Worm (Caenorhabditis elegans) whole organism, mixed stage, embryonic: ENCODE results near the gene K07C11.8.

Experiments
- ceh-39 ChIP-seq: fragments of 150-350 bp; optimal IDR thresholded peaks from 2 replicates; lab custom pipeline; 2014; ENCODE audit warnings: missing biosample characterization, missing genetic modification characterization
- ces-1 ChIP-seq: fragments of 150-350 bp; optimal IDR thresholded peaks from 2 replicates; lab custom pipeline; 2014; ENCODE audit warnings: missing biosample characterization, missing genetic modification reagents, missing genetic modification characterization

ce11 chrV:8247311-8248105, 29.8 kb upstream of the K07C11.8 start:
- no peak for TF ChIP-seq ces-1 (GFP tag; lab: Kevin White, UChicago)
- TF ChIP-seq ceh-39, result no peak
